Fruit fly (Drosophila melanogaster) whole organism, embryonic: ENCODE data around the gene CG4951.
A peak's percentile ranks its signal among the peaks of the same experiment; 100 is the strongest.

Source experiments
- B-H2 ChIP-seq: fragments of 200-800 bp; sonication (Bioruptor generic); optimal IDR thresholded peaks from 2 replicates; lab custom pipeline; 2018; ENCODE audit warnings: missing biosample characterization, mild to moderate bottlenecking, missing genetic modification characterization
- CG10209 ChIP-seq: fragments of 200-800 bp; sonication (Bioruptor generic); optimal IDR thresholded peaks from 3 replicates; lab custom pipeline; 2017; ENCODE audit warnings: missing biosample characterization, mild to moderate bottlenecking, missing genetic modification characterization, missing genetic modification reagents
- CG11695 ChIP-seq: fragments of 200-800 bp; sonication (Bioruptor generic); IDR thresholded peaks from 3 replicates; pipeline ENCODE4 v1.3.6; 2022; ENCODE audit warnings: missing biosample characterization, missing genetic modification characterization
- CG12659 ChIP-seq: fragments of 200-800 bp; sonication (Bioruptor generic); optimal IDR thresholded peaks from 3 replicates; lab custom pipeline; 2017; ENCODE audit warnings: mild to moderate bottlenecking, missing biosample characterization, missing genetic modification reagents, missing genetic modification characterization
- CG14014 ChIP-seq: fragments of 200-800 bp; sonication (Bioruptor generic); IDR thresholded peaks from 2 replicates; pipeline ENCODE4 v1.3.6; 2022; ENCODE audit warnings: missing biosample characterization, missing genetic modification characterization
- CG15073 ChIP-seq: fragments of 200-800 bp; sonication (Bioruptor generic); optimal IDR thresholded peaks from 2 replicates; lab custom pipeline; 2016; ENCODE audit warnings: missing biosample characterization, missing genetic modification characterization
- CG1529 ChIP-seq: fragments of 200-800 bp; sonication (Bioruptor generic); optimal IDR thresholded peaks from 3 replicates; lab custom pipeline; 2018; ENCODE audit warnings: missing biosample characterization, missing genetic modification characterization
- CG1603 ChIP-seq: fragments of 200-800 bp; sonication (Bioruptor generic); optimal IDR thresholded peaks from 2 replicates; lab custom pipeline; 2019; ENCODE audit warnings: missing biosample characterization, mild to moderate bottlenecking, missing genetic modification characterization, moderate library complexity
- CG16813 ChIP-seq: fragments of 200-800 bp; sonication (Bioruptor generic); IDR thresholded peaks from 3 replicates; pipeline ENCODE4 v1.3.6; 2022; ENCODE audit warnings: missing biosample characterization, missing genetic modification characterization; ENCODE audit not compliant: partially characterized antibody
- CG2202 ChIP-seq: fragments of 200-800 bp; sonication (Bioruptor generic); optimal IDR thresholded peaks from 2 replicates; lab custom pipeline; 2018; ENCODE audit warnings: missing biosample characterization, mild to moderate bottlenecking, missing genetic modification characterization
- CG2712 ChIP-seq: fragments of 200-800 bp; optimal IDR thresholded peaks from 3 replicates; lab custom pipeline; 2019; ENCODE audit warnings: missing biosample characterization, mild to moderate bottlenecking, missing genetic modification characterization, moderate library complexity
- CG2889 ChIP-seq: fragments of 200-800 bp; sonication (Bioruptor generic); IDR thresholded peaks from 3 replicates; pipeline ENCODE4 v1.3.6; 2022; ENCODE audit warnings: missing biosample characterization, missing genetic modification characterization
- CG30020 ChIP-seq: fragments of 200-800 bp; optimal IDR thresholded peaks from 2 replicates; lab custom pipeline; 2019; ENCODE audit warnings: missing biosample characterization, mild to moderate bottlenecking, missing genetic modification characterization, moderate library complexity
- CG3281 ChIP-seq: fragments of 200-800 bp; sonication (Bioruptor generic); optimal IDR thresholded peaks from 3 replicates; lab custom pipeline; 2017; ENCODE audit warnings: missing biosample characterization, mild to moderate bottlenecking, missing genetic modification characterization
- CG33213 ChIP-seq: fragments of 200-800 bp; sonication (Bioruptor generic); optimal IDR thresholded peaks from 3 replicates; lab custom pipeline; 2016; ENCODE audit warnings: missing biosample characterization, missing genetic modification characterization
- CG8281 ChIP-seq: fragments of 200-800 bp; sonication (Bioruptor generic); optimal IDR thresholded peaks from 2 replicates; lab custom pipeline; 2018; ENCODE audit warnings: missing biosample characterization, mild to moderate bottlenecking, missing genetic modification characterization, moderate library complexity
- CG9797 ChIP-seq: fragments of 200-800 bp; sonication (Bioruptor generic); optimal IDR thresholded peaks from 3 replicates; lab custom pipeline; 2018; ENCODE audit warnings: missing biosample characterization, mild to moderate bottlenecking, missing genetic modification characterization
- CG9817 ChIP-seq: fragments of 200-800 bp; sonication (Bioruptor generic); optimal IDR thresholded peaks from 2 replicates; lab custom pipeline; 2018; ENCODE audit warnings: missing biosample characterization, mild to moderate bottlenecking, missing genetic modification characterization, moderate library complexity
- Dfd ChIP-seq, 2 experiments: fragments of >200 bp; optimal IDR thresholded peaks; 2 replicates each; lab custom pipeline; 2017; ENCODE audit warnings: missing biosample characterization in 2 of 2, missing genetic modification characterization in 2 of 2
- Dip3 ChIP-seq: fragments of 200-800 bp; sonication (Bioruptor generic); optimal IDR thresholded peaks from 3 replicates; lab custom pipeline; 2016; ENCODE audit warnings: missing biosample characterization, missing genetic modification characterization
- Doc2 ChIP-seq: fragments of 200-800 bp; sonication (Bioruptor generic); IDR thresholded peaks from 2 replicates; pipeline ENCODE4 v1.3.6; 2022; ENCODE audit warnings: missing biosample characterization, missing genetic modification characterization
- Elba2 ChIP-seq: fragments of 200-800 bp; sonication (Bioruptor generic); optimal IDR thresholded peaks from 3 replicates; lab custom pipeline; 2016; ENCODE audit warnings: missing biosample characterization, missing genetic modification characterization
- GATAe ChIP-seq: fragments of 200-800 bp; sonication (Bioruptor generic); conservative IDR thresholded peaks from 2 replicates; pipeline ENCODE4 v1.3.6; 2022; ENCODE audit warnings: missing biosample characterization, missing genetic modification characterization
- Hr51 ChIP-seq, 2 experiments: fragments of 200-800 bp; sonication (Bioruptor generic); optimal IDR thresholded peaks; 2 replicates in 1 of 2; 3 replicates in 1 of 2; lab custom pipeline; 2016 to 2018; ENCODE audit warnings: missing biosample characterization in 2 of 2, missing genetic modification characterization in 2 of 2, mild to moderate bottlenecking in 1 of 2, moderate library complexity in 1 of 2
- Hsf ChIP-seq: fragments of 200-800 bp; sonication (Bioruptor generic); optimal IDR thresholded peaks from 3 replicates; lab custom pipeline; 2016; ENCODE audit warnings: missing biosample characterization, missing genetic modification characterization
- Lhr ChIP-seq: fragments of 200-800 bp; sonication (Bioruptor generic); optimal IDR thresholded peaks from 3 replicates; lab custom pipeline; 2017; ENCODE audit warnings: mild to moderate bottlenecking, missing biosample characterization, missing genetic modification reagents, missing genetic modification characterization
- MESR4 ChIP-seq: fragments of 200-800 bp; sonication (Bioruptor generic); optimal IDR thresholded peaks from 2 replicates; lab custom pipeline; 2018; ENCODE audit warnings: missing biosample characterization, mild to moderate bottlenecking, missing genetic modification characterization, moderate library complexity
- Meics ChIP-seq: fragments of 200-800 bp; sonication (Bioruptor generic); optimal IDR thresholded peaks from 2 replicates; lab custom pipeline; 2017; ENCODE audit warnings: missing biosample characterization, mild to moderate bottlenecking, missing genetic modification characterization
- Sry-δ ChIP-seq: fragments of 200-800 bp; sonication (Bioruptor generic); optimal IDR thresholded peaks from 2 replicates; lab custom pipeline; 2016; ENCODE audit warnings: missing biosample characterization, missing genetic modification characterization
- Xrp1 ChIP-seq: fragments of 200-800 bp; sonication (Bioruptor generic); IDR thresholded peaks from 2 replicates; pipeline ENCODE4 v1.3.6; 2022; ENCODE audit warnings: missing biosample characterization, missing genetic modification characterization
- dati ChIP-seq: fragments of 200-800 bp; sonication (Bioruptor generic); IDR thresholded peaks from 2 replicates; pipeline ENCODE4 v1.3.6; 2022; ENCODE audit warnings: missing biosample characterization, missing genetic modification characterization
- exex ChIP-seq: fragments of 200-800 bp; sonication (Bioruptor generic); optimal IDR thresholded peaks from 4 replicates; lab custom pipeline; 2018; ENCODE audit warnings: missing biosample characterization, mild to moderate bottlenecking, missing genetic modification characterization, moderate library complexity
- fd96Cb ChIP-seq: fragments of 200-800 bp; sonication (Bioruptor generic); optimal IDR thresholded peaks from 2 replicates; lab custom pipeline; 2018; ENCODE audit warnings: missing biosample characterization, mild to moderate bottlenecking, missing genetic modification characterization, moderate library complexity
- fru ChIP-seq: fragments of >200 bp; optimal IDR thresholded peaks from 2 replicates; lab custom pipeline; 2017
- gce ChIP-seq: fragments of 200-800 bp; sonication (Bioruptor generic); IDR thresholded peaks from 3 replicates; pipeline ENCODE4 v1.3.6; 2022; ENCODE audit warnings: missing biosample characterization, missing genetic modification characterization
- h ChIP-seq: fragments of >200 bp; optimal IDR thresholded peaks from 2 replicates; lab custom pipeline; 2017
- kah ChIP-seq: fragments of 200-800 bp; sonication (Bioruptor generic); optimal IDR thresholded peaks from 2 replicates; lab custom pipeline; 2018; ENCODE audit warnings: missing biosample characterization, mild to moderate bottlenecking, missing genetic modification characterization
- lola ChIP-seq, 3 experiments: fragments of >200 bp in 2 of 3; fragments of 200-800 bp in 1 of 3; sonication (Bioruptor generic) in 1 of 3; optimal IDR thresholded peaks; 2 replicates each; lab custom pipeline; 2017 to 2019; ENCODE audit warnings: missing biosample characterization in 3 of 3, missing genetic modification characterization in 3 of 3, mild to moderate bottlenecking in 1 of 3, moderate library complexity in 1 of 3
- nerfin-1 ChIP-seq: fragments of 200-800 bp; sonication (Bioruptor generic); optimal IDR thresholded peaks from 3 replicates; lab custom pipeline; 2019; ENCODE audit warnings: missing biosample characterization, mild to moderate bottlenecking, missing genetic modification characterization, moderate library complexity
- onecut ChIP-seq: fragments of 200-800 bp; sonication (Bioruptor generic); IDR thresholded peaks from 2 replicates; pipeline ENCODE4 v1.3.6; 2022; ENCODE audit warnings: missing biosample characterization, missing genetic modification characterization
- otp ChIP-seq: fragments of 200-800 bp; sonication (Bioruptor generic); IDR thresholded peaks from 3 replicates; pipeline ENCODE4, ENCODE4 v1.3.6; 2022; ENCODE audit warnings: missing biosample characterization, missing genetic modification characterization
- p53 ChIP-seq: fragments of 200-800 bp; sonication (Bioruptor generic); optimal IDR thresholded peaks from 2 replicates; lab custom pipeline; 2016; ENCODE audit warnings: missing biosample characterization, missing genetic modification characterization
- pros ChIP-seq: fragments of 200-800 bp; sonication (Bioruptor generic); optimal IDR thresholded peaks from 3 replicates; lab custom pipeline; 2019; ENCODE audit warnings: missing biosample characterization, mild to moderate bottlenecking, missing genetic modification characterization, moderate library complexity
- psq ChIP-seq: fragments of 200-800 bp; sonication (Bioruptor generic); optimal IDR thresholded peaks from 2 replicates; lab custom pipeline; 2017; ENCODE audit warnings: missing biosample characterization, missing genetic modification characterization
- row ChIP-seq: fragments of 200-800 bp; sonication (Bioruptor generic); IDR thresholded peaks from 3 replicates; pipeline ENCODE4 v1.3.6; 2022; ENCODE audit warnings: missing biosample characterization, missing genetic modification characterization
- shn ChIP-seq: fragments of 200-800 bp; sonication (Bioruptor generic); optimal IDR thresholded peaks from 3 replicates; lab custom pipeline; 2016; ENCODE audit warnings: missing biosample characterization, missing genetic modification characterization
- sisA ChIP-seq: fragments of 200-800 bp; sonication (Bioruptor generic); IDR thresholded peaks from 2 replicates; pipeline ENCODE4 v1.3.6; 2022; ENCODE audit warnings: missing biosample characterization, missing genetic modification characterization
- slbo ChIP-seq: fragments of 200-800 bp; sonication (Bioruptor generic); IDR thresholded peaks from 2 replicates; pipeline ENCODE4 v1.3.6; 2022; ENCODE audit warnings: missing biosample characterization, missing genetic modification characterization
- tin ChIP-seq: fragments of 200-800 bp; sonication (Bioruptor generic); optimal IDR thresholded peaks from 3 replicates; lab custom pipeline; 2016; ENCODE audit warnings: missing biosample characterization, missing genetic modification characterization
- trh ChIP-seq: fragments of 200-800 bp; sonication (Bioruptor generic); optimal IDR thresholded peaks from 2 replicates; lab custom pipeline; 2016; ENCODE audit warnings: missing biosample characterization, missing genetic modification characterization
- unc-4 ChIP-seq: fragments of 200-800 bp; sonication (Bioruptor generic); IDR thresholded peaks from 2 replicates; pipeline ENCODE4 v1.3.6; 2022; ENCODE audit warnings: missing biosample characterization, missing genetic modification characterization; ENCODE audit not compliant: partially characterized antibody

The CG4951 gene

dm6 chr3R:27922673-27923175, 31.2 kb downstream of the CG4951 start, which contains the start of gene RpL4 (continued):
- TF ChIP-seq psq, result peak; percentile 57
- TF ChIP-seq CG2712 (tag; lab: Kevin White, UChicago), result peak; percentile 40
- TF ChIP-seq CG16813 (GFP tag; lab: Robert Waterston, UW), result no peak
- peak; percentile 67 for TF ChIP-seq tin (GFP tag; lab: Kevin White, UChicago)
- peak; percentile 38 for TF ChIP-seq CG30020 (tag; lab: Kevin White, UChicago)
- peak; percentile 67 for TF ChIP-seq nerfin-1 (tag; lab: Kevin White, UChicago)
- TF ChIP-seq Hr51 (GFP tag; optimal IDR thresholded peaks at IDR 0.05; lab: Kevin White, UChicago), result peak; percentile 76 to 79
- TF ChIP-seq gce (GFP tag; lab: Robert Waterston, UW), result peak; percentile 90
- TF ChIP-seq CG9797 (GFP tag; lab: Kevin White, UChicago), result peak; percentile 27
- peak; percentile 77 for TF ChIP-seq p53
- TF ChIP-seq sisA, result 0 out of 2 replicates have a peak, but pooled peaks have one; percentile 11
- TF ChIP-seq slbo, result peak; percentile 75
- peak; percentile 78 for TF ChIP-seq CG1529 (GFP tag; lab: Kevin White, UChicago)
- peak; percentile 79 for TF ChIP-seq CG1603
- TF ChIP-seq CG3281 (GFP tag; lab: Kevin White, UChicago), result peak; percentile 90
- TF ChIP-seq B-H2 (GFP tag; lab: Kevin White, UChicago), result peak; percentile 96
- TF ChIP-seq GATAe (GFP tag; lab: Robert Waterston, UW), result no peak; the same call in 1 of the 2 replicates
- peak; percentile 77 for TF ChIP-seq shn (GFP tag; lab: Kevin White, UChicago)
- peak; percentile 73 for TF ChIP-seq row
- no peak for TF ChIP-seq Doc2
- TF ChIP-seq Dip3, result peak; percentile 60
- peak; percentile 62 for TF ChIP-seq CG8281 (tag; lab: Kevin White, UChicago)
- TF ChIP-seq unc-4 (GFP tag; lab: Robert Waterston, UW), result no peak
- no peak for TF ChIP-seq CG2889
- TF ChIP-seq Elba2, result no peak
- peak; percentile 75 for TF ChIP-seq kah (GFP tag; lab: Kevin White, UChicago)
- TF ChIP-seq fd96Cb (tag; lab: Kevin White, UChicago), result peak; percentile 48
- TF ChIP-seq onecut (GFP tag; lab: Robert Waterston, UW), result peak; percentile 91
- TF ChIP-seq CG9817 (tag; lab: Kevin White, UChicago), result peak; percentile 72
- peak; percentile 91 for TF ChIP-seq CG10209 (GFP tag; lab: Kevin White, UChicago)
- no peak; the same call in 1 of the 2 replicates for TF ChIP-seq Xrp1 (GFP tag; lab: Robert Waterston, UW)
- peak; percentile 61; the same call in 1 of the 2 replicates for TF ChIP-seq CG14014 (GFP tag; lab: Robert Waterston, UW)
- TF ChIP-seq fru (lab: Kevin White, UChicago), result no peak
- peak; percentile 93 for TF ChIP-seq Meics (GFP tag; lab: Kevin White, UChicago)
- peak; percentile 44 for TF ChIP-seq exex (tag; lab: Kevin White, UChicago)
- peak; percentile 84 for TF ChIP-seq trh (GFP tag; lab: Kevin White, UChicago)
- peak; percentile 93 for TF ChIP-seq otp (GFP tag; lab: Robert Waterston, UW)
- TF ChIP-seq MESR4 (GFP tag; lab: Kevin White, UChicago), result peak; percentile 99
- peak; percentile 25 for TF ChIP-seq pros (GFP tag; lab: Kevin White, UChicago)
- peak; percentile 56 for TF ChIP-seq dati (GFP tag; lab: Robert Waterston, UW)
- peak; percentile 70 for TF ChIP-seq CG11695 (GFP tag; lab: Robert Waterston, UW)
- TF ChIP-seq Dfd (GFP tag; optimal IDR thresholded peaks at IDR 0.05; lab: Kevin White, UChicago), result no peak
- TF ChIP-seq Lhr, result peak; percentile 89
- TF ChIP-seq CG2202, result peak; percentile 78
- TF ChIP-seq lola (GFP tag; optimal IDR thresholded peaks at IDR 0.05; lab: Kevin White, UChicago), result peak in 1 of 3 experiments; percentile 61
- no peak for TF ChIP-seq h
- TF ChIP-seq CG12659 (GFP tag; lab: Kevin White, UChicago), result peak; percentile 93
- peak; percentile 80 for TF ChIP-seq Hsf
- TF ChIP-seq Sry-δ (GFP tag; lab: Kevin White, UChicago), result peak; percentile 19
- TF ChIP-seq CG15073, result no peak
- TF ChIP-seq CG33213 (GFP tag; lab: Kevin White, UChicago), result peak; percentile 98
